Worm (Caenorhabditis elegans) whole organism, mixed stage, embryonic: ENCODE measurements around the gene abhd-12.

ENCODE experiments used
- blmp-1 ChIP-seq: fragments of 150-350 bp; optimal IDR thresholded peaks from 2 replicates; lab custom pipeline; 2014; ENCODE audit warnings: missing biosample characterization, missing genetic modification characterization
- lsy-2 ChIP-seq: fragments of 150-350 bp; optimal IDR thresholded peaks from 2 replicates; lab custom pipeline; 2014; ENCODE audit warnings: missing biosample characterization, missing genetic modification characterization
- nhr-237 ChIP-seq: fragments of 150-350 bp; optimal IDR thresholded peaks from 2 replicates; lab custom pipeline; 2014; ENCODE audit warnings: missing biosample characterization, missing genetic modification characterization

DNA sequence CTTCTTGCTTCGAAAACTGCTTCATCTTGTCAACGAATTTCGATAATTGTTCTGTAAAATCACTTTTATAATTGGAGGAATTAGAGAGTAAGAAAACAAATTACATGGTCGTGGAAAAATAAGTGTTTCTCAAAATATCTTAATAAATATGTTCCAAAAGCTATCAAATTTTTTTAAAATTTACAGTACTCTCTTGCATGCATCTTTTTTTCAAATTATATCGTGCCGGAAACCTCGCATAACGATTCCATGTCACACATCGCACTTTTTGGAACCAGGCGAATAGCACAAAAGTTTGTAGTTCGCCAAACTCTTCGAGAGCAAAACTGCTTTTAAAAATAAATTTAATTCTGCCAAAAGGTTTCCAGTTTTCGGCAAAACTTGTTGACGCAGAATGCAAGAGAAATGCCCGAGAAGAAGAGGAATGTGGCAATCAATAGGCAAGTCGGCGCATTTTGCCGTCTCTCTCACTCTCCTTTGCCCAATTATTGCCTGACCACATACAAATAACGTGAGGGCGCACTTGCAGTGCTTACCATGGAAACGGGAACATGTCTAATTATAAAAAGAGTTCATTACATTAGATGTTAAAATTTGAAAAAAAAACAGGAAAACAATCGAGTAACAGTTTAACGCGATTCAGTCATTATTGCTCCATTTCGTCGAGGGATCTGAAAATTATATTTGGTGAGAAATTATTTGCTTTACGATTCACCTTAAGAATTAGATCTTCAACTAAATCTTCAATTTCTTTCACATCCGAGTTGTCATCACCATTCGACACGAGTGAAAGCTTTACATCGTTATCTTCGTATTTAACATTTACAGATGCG is 24.0 kb downstream of the abhd-12 start, which contains the start of gene Y97E10AR.3:
- TF ChIP-seq nhr-237 (tag; lab: Kevin White, UChicago), result no peak
- TF ChIP-seq blmp-1, result no peak
- no peak for TF ChIP-seq lsy-2 (tag; lab: Kevin White, UChicago)
